Worm (Caenorhabditis elegans) whole organism, L1 larva: ENCODE results near the gene C05C10.3.

Experiments
- alr-1 ChIP-seq: fragments of 200-800 bp; sonication (Bioruptor generic); optimal IDR thresholded peaks from 2 replicates; lab custom pipeline; 2018; ENCODE audit warnings: borderline replicate concordance, mild to moderate bottlenecking, missing genetic modification characterization, missing compliant biosample characterization
- ceh-63 ChIP-seq: fragments of 200-800 bp; sonication (Bioruptor generic); optimal IDR thresholded peaks from 2 replicates; lab custom pipeline; 2018; ENCODE audit warnings: mild to moderate bottlenecking, missing genetic modification characterization, missing compliant biosample characterization
- ceh-82 ChIP-seq, 3 experiments: fragments of 150-350 bp in 1 of 3; sonication (generic microtip) in 2 of 3; optimal IDR thresholded peaks; 2 replicates each; lab custom pipeline; 2014 to 2017; ENCODE audit warnings: missing biosample characterization in 3 of 3, missing genetic modification characterization in 3 of 3
- fos-1 ChIP-seq: fragments of 150-350 bp; optimal IDR thresholded peaks from 2 replicates; lab custom pipeline; 2014; ENCODE audit warnings: missing biosample characterization, missing genetic modification characterization
- lin-13 ChIP-seq: fragments of 150-350 bp; optimal IDR thresholded peaks from 2 replicates; lab custom pipeline; 2014; ENCODE audit warnings: missing biosample characterization, missing genetic modification reagents, missing genetic modification characterization
- lin-35 ChIP-seq, 2 experiments: fragments of 150-350 bp; optimal IDR thresholded peaks; 2 replicates each; lab custom pipeline; 2014; ENCODE audit warnings: missing biosample characterization in 2 of 2, missing genetic modification characterization in 2 of 2, missing genetic modification reagents in 2 of 2
- nhr-12 ChIP-seq: sonication (generic microtip); optimal IDR thresholded peaks from 2 replicates; lab custom pipeline; 2017; ENCODE audit warnings: missing biosample characterization, missing genetic modification characterization
- nhr-76 ChIP-seq: sonication (generic microtip); optimal IDR thresholded peaks from 2 replicates; lab custom pipeline; 2017; ENCODE audit warnings: missing biosample characterization, missing genetic modification characterization
- pqm-1 ChIP-seq: sonication (generic microtip); optimal IDR thresholded peaks from 3 replicates; lab custom pipeline; 2017; ENCODE audit warnings: missing biosample characterization, missing genetic modification characterization
- skn-1 ChIP-seq: fragments of 150-350 bp; optimal IDR thresholded peaks from 2 replicates; lab custom pipeline; 2014; ENCODE audit warnings: missing biosample characterization, missing genetic modification characterization
- sup-37 ChIP-seq: fragments of 200-800 bp; sonication (Bioruptor generic); optimal IDR thresholded peaks from 2 replicates; lab custom pipeline; 2018; ENCODE audit warnings: mild to moderate bottlenecking, missing genetic modification characterization, missing compliant biosample characterization
- tbx-2 ChIP-seq: sonication (generic microtip); optimal IDR thresholded peaks from 2 replicates; lab custom pipeline; 2016; ENCODE audit warnings: missing genetic modification characterization, missing compliant biosample characterization
- unc-98 ChIP-seq: fragments of 200-800 bp; sonication (Bioruptor generic); IDR thresholded peaks from 2 replicates; pipeline ENCODE4 v1.3.6; 2022; ENCODE audit warnings: missing genetic modification characterization, missing compliant biosample characterization

DNA sequence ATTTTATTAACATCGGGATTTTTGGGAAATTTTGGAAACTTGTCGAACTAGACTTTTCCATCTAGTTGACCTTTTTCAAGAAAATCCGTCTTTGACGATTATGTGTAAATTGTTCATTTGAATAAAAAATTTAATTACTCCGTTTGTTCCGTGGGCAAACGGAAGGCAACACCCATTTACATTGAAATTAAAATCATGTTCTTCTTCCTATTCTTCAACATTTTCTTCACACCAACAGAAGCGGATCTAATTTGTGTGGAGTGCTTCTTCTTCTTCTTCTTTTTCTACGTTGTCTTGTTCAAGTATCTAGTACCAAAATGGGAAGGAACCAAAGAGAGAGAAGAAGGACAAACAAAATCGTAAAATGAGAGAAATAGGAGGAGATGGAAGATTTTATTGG is 45.7 kb upstream of the C05C10.3 start:
- no peak for TF ChIP-seq fos-1 (tag; lab: Kevin White, UChicago)
- TF ChIP-seq unc-98 (GFP tag; lab: Robert Waterston, UW) = no peak
- no peak for TF ChIP-seq pqm-1
- no peak for TF ChIP-seq lin-35 (GFP tag; optimal IDR thresholded peaks at IDR 0.05; lab: Kevin White, UChicago)
- no peak for TF ChIP-seq skn-1 (tag; lab: Kevin White, UChicago)
- TF ChIP-seq nhr-76 (tag; lab: Kevin White, UChicago) = no peak
- no peak for TF ChIP-seq sup-37
- no peak for TF ChIP-seq lin-13 (GFP tag; lab: Kevin White, UChicago)
- TF ChIP-seq ceh-82 (tag; optimal IDR thresholded peaks at IDR 0.05; lab: Kevin White, UChicago) = no peak
- TF ChIP-seq ceh-63 (GFP tag; lab: Kevin White, UChicago) = no peak
- TF ChIP-seq tbx-2 = no peak
- no peak for TF ChIP-seq alr-1 (tag; lab: Kevin White, UChicago)
- no peak for TF ChIP-seq nhr-12 (tag; lab: Kevin White, UChicago)
